Worm (Caenorhabditis elegans) whole organism, L2 larva: ENCODE results near the gene srxa-12.

Source experiments
- C34F6.9 ChIP-seq: fragments of 150-350 bp; optimal IDR thresholded peaks from 2 replicates; lab custom pipeline; 2014; ENCODE audit warnings: missing biosample characterization, missing genetic modification characterization
- R02D3.7 ChIP-seq: fragments of 150-350 bp; optimal IDR thresholded peaks from 2 replicates; lab custom pipeline; 2014; ENCODE audit warnings: missing biosample characterization, missing genetic modification characterization
- Y55F3AM.14 ChIP-seq: fragments of 200-800 bp; sonication (Bioruptor generic); optimal IDR thresholded peaks from 2 replicates; lab custom pipeline; 2018; ENCODE audit warnings: mild to moderate bottlenecking, missing genetic modification characterization, missing compliant biosample characterization
- ZK546.5 ChIP-seq: sonication (generic microtip); optimal IDR thresholded peaks from 2 replicates; lab custom pipeline; 2017; ENCODE audit warnings: missing biosample characterization, missing genetic modification characterization
- alr-1 ChIP-seq: fragments of 150-350 bp; optimal IDR thresholded peaks from 2 replicates; lab custom pipeline; 2014; ENCODE audit warnings: missing biosample characterization, missing genetic modification characterization
- aly-2 ChIP-seq: fragments of 150-350 bp; optimal IDR thresholded peaks from 2 replicates; lab custom pipeline; 2014; ENCODE audit warnings: missing biosample characterization, missing genetic modification characterization
- ama-1 ChIP-seq: fragments of 150-350 bp; optimal IDR thresholded peaks from 2 replicates; lab custom pipeline; 2018; ENCODE audit warnings: inconsistent platforms
- blmp-1 ChIP-seq: sonication (generic microtip); optimal IDR thresholded peaks from 2 replicates; lab custom pipeline; 2017; ENCODE audit warnings: missing genetic modification characterization, mild to moderate bottlenecking, missing compliant biosample characterization, antibody characterized with exemption, moderate library complexity; ENCODE audit not compliant: insufficient read depth
- ceh-16 ChIP-seq: fragments of 150-350 bp; optimal IDR thresholded peaks from 2 replicates; lab custom pipeline; 2014; ENCODE audit warnings: missing biosample characterization, missing genetic modification characterization
- ceh-82 ChIP-seq: fragments of 150-350 bp; optimal IDR thresholded peaks from 2 replicates; lab custom pipeline; 2014; ENCODE audit warnings: missing biosample characterization, missing genetic modification characterization
- crh-2 ChIP-seq: sonication (generic microtip); optimal IDR thresholded peaks from 2 replicates; lab custom pipeline; 2017; ENCODE audit warnings: missing biosample characterization, missing genetic modification characterization
- dmd-4 ChIP-seq: sonication (generic microtip); optimal IDR thresholded peaks from 2 replicates; lab custom pipeline; 2017; ENCODE audit warnings: missing biosample characterization, missing genetic modification characterization
- egl-27 ChIP-seq: sonication (generic microtip); optimal IDR thresholded peaks from 3 replicates; lab custom pipeline; 2017; ENCODE audit warnings: missing biosample characterization, missing genetic modification reagents, missing genetic modification characterization
- fos-1 ChIP-seq: fragments of 150-350 bp; optimal IDR thresholded peaks from 2 replicates; lab custom pipeline; 2014; ENCODE audit warnings: missing biosample characterization, missing genetic modification characterization
- gmeb-1 ChIP-seq: fragments of 150-350 bp; optimal IDR thresholded peaks from 2 replicates; lab custom pipeline; 2014; ENCODE audit warnings: missing biosample characterization, missing genetic modification characterization
- lin-11 ChIP-seq: fragments of 150-350 bp; sonication (generic microtip); optimal IDR thresholded peaks from 2 replicates; lab custom pipeline; 2014; ENCODE audit warnings: missing biosample characterization, missing genetic modification characterization, inconsistent platforms, mixed read lengths
- lin-13 ChIP-seq: fragments of 150-350 bp; optimal IDR thresholded peaks from 2 replicates; lab custom pipeline; 2014; ENCODE audit warnings: missing biosample characterization, missing genetic modification reagents, missing genetic modification characterization
- lin-39 ChIP-seq: fragments of 150-350 bp; optimal IDR thresholded peaks from 2 replicates; lab custom pipeline; 2014; ENCODE audit warnings: missing biosample characterization, missing genetic modification reagents, missing genetic modification characterization
- mab-5 ChIP-seq: fragments of 150-350 bp; optimal IDR thresholded peaks from 2 replicates; lab custom pipeline; 2014; ENCODE audit warnings: missing biosample characterization, missing genetic modification characterization
- mbf-1 ChIP-seq: sonication (generic microtip); optimal IDR thresholded peaks from 2 replicates; lab custom pipeline; 2017; ENCODE audit warnings: missing biosample characterization, missing genetic modification characterization
- nhr-12 ChIP-seq: fragments of 150-350 bp; optimal IDR thresholded peaks from 2 replicates; lab custom pipeline; 2014; ENCODE audit warnings: missing biosample characterization, missing genetic modification characterization
- nhr-23 ChIP-seq: fragments of 150-350 bp; optimal IDR thresholded peaks from 2 replicates; lab custom pipeline; 2014; ENCODE audit warnings: missing biosample characterization, missing genetic modification reagents, missing genetic modification characterization
- nhr-25 ChIP-seq: fragments of 150-350 bp; sonication (generic microtip); optimal IDR thresholded peaks from 3 replicates; lab custom pipeline; 2014; ENCODE audit warnings: missing biosample characterization, missing genetic modification characterization
- nhr-6 ChIP-seq: fragments of 150-350 bp; optimal IDR thresholded peaks from 2 replicates; lab custom pipeline; 2014; ENCODE audit warnings: missing biosample characterization, missing genetic modification characterization
- nhr-77 ChIP-seq: fragments of 150-350 bp; optimal IDR thresholded peaks from 2 replicates; lab custom pipeline; 2014; ENCODE audit warnings: missing biosample characterization, missing genetic modification characterization
- skn-1 ChIP-seq: sonication (generic microtip); optimal IDR thresholded peaks from 2 replicates; lab custom pipeline; 2017; ENCODE audit warnings: missing biosample characterization, missing genetic modification characterization
- sma-3 ChIP-seq: sonication (generic microtip); optimal IDR thresholded peaks from 2 replicates; lab custom pipeline; 2016; ENCODE audit warnings: missing genetic modification reagents, missing genetic modification characterization, missing compliant biosample characterization
- sma-9 ChIP-seq, 2 experiments: fragments of 150-350 bp in 1 of 2; sonication (generic microtip) in 1 of 2; optimal IDR thresholded peaks; 2 replicates each; lab custom pipeline; 2014 to 2016; ENCODE audit warnings: missing genetic modification characterization in 2 of 2, mild to moderate bottlenecking in 1 of 2, missing biosample characterization in 1 of 2, missing compliant biosample characterization in 1 of 2, missing genetic modification reagents in 1 of 2, moderate library complexity in 1 of 2
- snpc-4 ChIP-seq: fragments of 150-350 bp; optimal IDR thresholded peaks from 2 replicates; lab custom pipeline; 2014; ENCODE audit warnings: missing biosample characterization, missing genetic modification characterization
- unc-39 ChIP-seq: fragments of 150-350 bp; optimal IDR thresholded peaks from 2 replicates; lab custom pipeline; 2014; ENCODE audit warnings: missing biosample characterization, missing genetic modification characterization
- unc-55 ChIP-seq: fragments of 150-350 bp; sonication (generic microtip); optimal IDR thresholded peaks from 3 replicates; lab custom pipeline; 2014; ENCODE audit warnings: missing biosample characterization, missing genetic modification reagents, missing genetic modification characterization
- unc-62 ChIP-seq: fragments of 150-350 bp; optimal IDR thresholded peaks from 2 replicates; lab custom pipeline; 2014; ENCODE audit warnings: missing biosample characterization, missing genetic modification reagents, missing genetic modification characterization
- zag-1 ChIP-seq: fragments of 150-350 bp; optimal IDR thresholded peaks from 2 replicates; lab custom pipeline; 2014; ENCODE audit warnings: missing biosample characterization, missing genetic modification characterization
- ztf-1 ChIP-seq: fragments of 200-800 bp; sonication (Bioruptor generic); conservative IDR thresholded peaks from 2 replicates; pipeline ENCODE4 v1.3.6; 2022; ENCODE audit warnings: missing genetic modification characterization, missing compliant biosample characterization
- ztf-11 ChIP-seq: sonication (generic microtip); optimal IDR thresholded peaks from 2 replicates; lab custom pipeline; 2017; ENCODE audit warnings: missing biosample characterization, missing genetic modification characterization

srxa-12 gene

DNA sequence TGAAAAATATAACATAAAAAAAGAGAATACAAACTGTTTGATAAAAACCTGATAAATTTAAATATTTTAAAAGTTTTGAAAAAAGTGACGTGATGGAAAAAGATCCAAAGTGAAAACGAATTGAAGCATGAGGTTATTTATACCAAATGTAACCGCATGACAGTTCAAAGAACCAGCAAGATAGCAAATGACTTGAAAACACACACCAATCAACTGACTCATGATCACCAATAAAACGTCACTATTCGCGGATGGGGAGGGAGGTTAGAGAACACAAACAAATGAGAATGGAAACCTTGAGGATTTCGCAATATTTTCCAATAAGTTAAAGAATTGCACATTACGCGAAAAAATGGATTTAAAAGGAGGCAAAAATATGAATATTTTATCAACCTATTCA is 17.1 kb upstream of the srxa-12 start, which contains the start of gene C06B3.7 (continued):
- peak; percentile 21 for TF ChIP-seq skn-1 (tag; lab: Kevin White, UChicago)
- peak; percentile 88 for TF ChIP-seq sma-3 (GFP tag; lab: Kevin White, UChicago)
- no peak for TF ChIP-seq unc-62 (GFP tag; lab: Kevin White, UChicago)
- TF ChIP-seq dmd-4 (tag; lab: Kevin White, UChicago), result no peak
- no peak for TF ChIP-seq ceh-82
- peak; percentile 96 for TF ChIP-seq sma-9 (GFP tag; optimal IDR thresholded peaks at IDR 0.05; lab: Kevin White, UChicago)
- TF ChIP-seq sma-9 (tag; optimal IDR thresholded peaks at IDR 0.05; lab: Kevin White, UChicago), result no peak
- TF ChIP-seq Y55F3AM.14, result no peak
- peak; percentile 73 for TF ChIP-seq unc-55
- TF ChIP-seq gmeb-1 (tag; lab: Kevin White, UChicago), result peak; percentile 61
- TF ChIP-seq, all 48 proteins: peak for 22

DNA sequence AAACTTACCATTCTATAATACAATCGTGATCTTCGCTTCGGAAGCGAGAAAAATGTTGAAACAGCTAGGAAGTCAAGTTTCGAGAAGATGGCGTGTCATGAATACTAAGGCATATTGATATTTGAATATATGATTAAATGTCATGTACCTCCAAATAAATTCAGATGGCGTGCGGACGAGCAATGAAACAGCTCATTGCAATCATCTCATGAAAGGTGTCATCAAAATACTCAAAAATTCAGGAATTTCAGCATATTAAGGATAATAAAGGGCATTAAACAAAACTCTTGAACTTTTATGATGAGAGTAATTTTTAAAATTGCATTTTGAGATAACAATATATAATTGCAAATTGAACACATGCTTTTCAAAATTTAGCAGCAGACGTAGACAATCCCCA is 11.1 kb upstream of the srxa-12 start, which contains the start of gene gcy-32:
Gene gcy-32, minus strand, starts transcription at position 101 of the 400 bp plus-strand sequence.
- no peak for TF ChIP-seq mbf-1 (tag; lab: Kevin White, UChicago)
- TF ChIP-seq ama-1, result no peak
- TF ChIP-seq nhr-6 (tag; lab: Kevin White, UChicago), result no peak

DNA sequence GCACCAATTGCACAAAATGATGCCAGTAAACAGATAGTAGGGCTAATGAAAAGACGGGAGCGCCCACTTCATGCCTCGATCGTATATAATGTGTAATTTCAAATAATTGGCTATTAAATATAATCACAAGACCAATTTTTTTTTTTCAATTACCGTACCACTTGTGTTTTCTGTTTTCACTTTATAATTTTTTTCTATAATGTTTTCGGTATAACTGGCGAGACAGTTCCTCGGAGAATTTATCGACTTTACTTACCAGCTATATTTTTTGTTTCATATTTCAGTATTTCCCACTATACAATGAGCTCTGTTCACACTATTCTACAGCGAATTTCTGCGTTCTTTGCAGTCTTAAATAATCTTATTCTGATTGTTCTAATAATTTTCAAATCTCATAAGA is 10.3 kb upstream of the srxa-12 start, which contains the start of gene str-252:
Gene str-252, plus strand, starts transcription at position 301 of the 400 bp plus-strand sequence.
- TF ChIP-seq nhr-6 (tag; lab: Kevin White, UChicago) (no peak), R02D3.7 (tag; lab: Kevin White, UChicago) (no peak), nhr-77 (tag; lab: Kevin White, UChicago) (no peak), fos-1 (tag; lab: Kevin White, UChicago) (no peak), nhr-23 (tag; lab: Kevin White, UChicago) (no peak), dmd-4 (tag; lab: Kevin White, UChicago) (no peak), zag-1 (tag; lab: Kevin White, UChicago) (no peak)

DNA sequence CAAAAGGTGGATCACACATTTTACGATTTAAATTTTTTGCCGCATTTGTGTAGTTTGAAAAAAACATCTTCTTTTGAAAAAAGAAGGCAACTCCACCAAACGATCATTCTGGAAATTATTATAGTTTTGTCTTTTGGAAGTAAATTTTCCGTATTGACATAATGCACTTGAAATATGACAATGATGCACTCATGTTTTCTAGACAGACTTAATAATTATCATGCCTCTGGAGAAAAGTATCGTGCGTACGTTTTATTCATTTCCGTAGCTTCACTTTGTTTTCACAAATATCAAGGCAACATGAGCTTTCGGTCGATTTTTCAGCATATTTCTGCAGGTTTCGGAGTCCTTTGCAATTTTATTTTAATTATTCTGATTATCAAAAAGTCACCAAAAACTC is 8.2 kb upstream of the srxa-12 start, which contains the start of gene str-250:
Gene str-250, plus strand, starts transcription at position 301 of the 400 bp plus-strand sequence.
- TF ChIP-seq nhr-23 (tag; lab: Kevin White, UChicago) (no peak), aly-2 (tag; lab: Kevin White, UChicago) (no peak), alr-1 (tag; lab: Kevin White, UChicago) (no peak), Y55F3AM.14 (no peak), zag-1 (tag; lab: Kevin White, UChicago) (no peak), sma-9 (GFP tag; optimal IDR thresholded peaks at IDR 0.05; lab: Kevin White, UChicago) (no peak), sma-9 (tag; optimal IDR thresholded peaks at IDR 0.05; lab: Kevin White, UChicago) (no peak), R02D3.7 (tag; lab: Kevin White, UChicago) (no peak), lin-11 (tag; lab: Kevin White, UChicago) (no peak), lin-39 (no peak), crh-2 (tag; lab: Kevin White, UChicago) (no peak), unc-39 (tag; lab: Kevin White, UChicago) (no peak), dmd-4 (tag; lab: Kevin White, UChicago) (no peak), lin-13 (GFP tag; lab: Kevin White, UChicago) (no peak), snpc-4 (tag; lab: Kevin White, UChicago) (no peak)

DNA sequence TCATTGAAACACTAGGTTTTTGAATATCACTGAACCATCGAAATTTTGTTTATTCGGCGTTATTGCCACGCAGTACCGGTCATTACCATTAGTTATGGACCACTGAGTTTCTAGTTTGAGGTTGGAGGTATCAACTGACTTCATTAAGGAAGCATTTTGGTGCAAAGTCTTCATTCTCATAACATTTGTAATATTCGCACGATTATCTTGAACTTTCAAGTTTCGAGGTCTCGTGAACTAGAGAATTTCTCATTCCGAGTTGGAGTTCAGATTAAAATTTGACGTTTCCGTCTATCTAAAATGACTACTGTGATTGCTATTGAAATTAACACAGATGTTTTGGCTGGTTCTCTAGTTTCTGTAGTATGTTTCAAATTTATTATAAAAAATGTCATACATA is 5.8 kb upstream of the srxa-12 start, which contains the start of gene srx-42:
Gene srx-42, plus strand, starts transcription at position 301 of the 400 bp plus-strand sequence.
- TF ChIP-seq gmeb-1 (tag; lab: Kevin White, UChicago) (no peak), nhr-12 (no peak), unc-55 (no peak), dmd-4 (tag; lab: Kevin White, UChicago) (no peak), blmp-1 (tag; lab: Kevin White, UChicago) (no peak), ZK546.5 (tag; lab: Kevin White, UChicago) (no peak), C34F6.9 (tag; lab: Kevin White, UChicago) (no peak), nhr-25 (tag; lab: Kevin White, UChicago) (no peak), mbf-1 (tag; lab: Kevin White, UChicago) (no peak), Y55F3AM.14 (no peak), alr-1 (tag; lab: Kevin White, UChicago) (no peak), unc-39 (tag; lab: Kevin White, UChicago) (no peak), egl-27 (tag; lab: Kevin White, UChicago) (no peak), ztf-11 (no peak), sma-3 (GFP tag; lab: Kevin White, UChicago) (no peak), lin-13 (GFP tag; lab: Kevin White, UChicago) (no peak), ceh-16 (tag; lab: Kevin White, UChicago) (no peak), lin-39 (no peak), ztf-1 (GFP tag; lab: Robert Waterston, UW) (no peak), mab-5 (tag; lab: Kevin White, UChicago) (no peak)
- TF ChIP-seq, all 48 proteins: peak for 0
